Fruit fly (Drosophila melanogaster) whole organism, prepupa: ENCODE measurements around the gene CG8064.

Source experiments
- CG11762 ChIP-seq: fragments of 200-800 bp; sonication (Bioruptor generic); optimal IDR thresholded peaks from 3 replicates; lab custom pipeline; 2016; ENCODE audit warnings: missing biosample characterization, missing genetic modification characterization; ENCODE audit not compliant: insufficient read depth
- CG1621 ChIP-seq: fragments of 200-800 bp; sonication (Bioruptor generic); optimal IDR thresholded peaks from 3 replicates; lab custom pipeline; 2018; ENCODE audit warnings: missing biosample characterization, mild to moderate bottlenecking, missing genetic modification characterization
- CG34406 ChIP-seq: fragments of 200-800 bp; sonication (Bioruptor generic); optimal IDR thresholded peaks from 3 replicates; lab custom pipeline; 2016; ENCODE audit warnings: missing biosample characterization, missing genetic modification characterization
- Sox102F ChIP-seq: fragments of 200-800 bp; sonication (Bioruptor generic); optimal IDR thresholded peaks from 2 replicates; lab custom pipeline; 2016; ENCODE audit warnings: missing biosample characterization, mild to moderate bottlenecking, missing genetic modification characterization
- Sox15 ChIP-seq: fragments of 200-800 bp; sonication (Bioruptor generic); optimal IDR thresholded peaks from 3 replicates; lab custom pipeline; 2016; ENCODE audit warnings: missing biosample characterization, missing genetic modification characterization
- achi ChIP-seq: fragments of 200-800 bp; sonication (Bioruptor generic); optimal IDR thresholded peaks from 3 replicates; lab custom pipeline; 2016; ENCODE audit warnings: missing biosample characterization, missing genetic modification characterization
- lz ChIP-seq: fragments of 200-800 bp; sonication (Bioruptor generic); optimal IDR thresholded peaks from 3 replicates; lab custom pipeline; 2016; ENCODE audit warnings: missing biosample characterization, missing genetic modification characterization
- topi ChIP-seq: fragments of 200-800 bp; sonication (Bioruptor generic); optimal IDR thresholded peaks from 3 replicates; lab custom pipeline; 2016; ENCODE audit warnings: missing biosample characterization, missing genetic modification characterization

- TF ChIP-seq lz (GFP tag; lab: Kevin White, UChicago) (no peak), Sox15 (GFP tag; lab: Kevin White, UChicago) (no peak), CG11762 (GFP tag; lab: Kevin White, UChicago) (no peak), CG34406 (no peak), topi (GFP tag; lab: Kevin White, UChicago) (no peak), Sox102F (no peak), CG1621 (tag; lab: Kevin White, UChicago) (no peak), achi (GFP tag; lab: Kevin White, UChicago) (no peak)
These were observed 38.3 kb upstream of the CG8064 start for dm6 chr3R:18245044-18245596.
